ENCODE assay signal across 5 fruit fly cellular contexts in the genomic region with DNA sequence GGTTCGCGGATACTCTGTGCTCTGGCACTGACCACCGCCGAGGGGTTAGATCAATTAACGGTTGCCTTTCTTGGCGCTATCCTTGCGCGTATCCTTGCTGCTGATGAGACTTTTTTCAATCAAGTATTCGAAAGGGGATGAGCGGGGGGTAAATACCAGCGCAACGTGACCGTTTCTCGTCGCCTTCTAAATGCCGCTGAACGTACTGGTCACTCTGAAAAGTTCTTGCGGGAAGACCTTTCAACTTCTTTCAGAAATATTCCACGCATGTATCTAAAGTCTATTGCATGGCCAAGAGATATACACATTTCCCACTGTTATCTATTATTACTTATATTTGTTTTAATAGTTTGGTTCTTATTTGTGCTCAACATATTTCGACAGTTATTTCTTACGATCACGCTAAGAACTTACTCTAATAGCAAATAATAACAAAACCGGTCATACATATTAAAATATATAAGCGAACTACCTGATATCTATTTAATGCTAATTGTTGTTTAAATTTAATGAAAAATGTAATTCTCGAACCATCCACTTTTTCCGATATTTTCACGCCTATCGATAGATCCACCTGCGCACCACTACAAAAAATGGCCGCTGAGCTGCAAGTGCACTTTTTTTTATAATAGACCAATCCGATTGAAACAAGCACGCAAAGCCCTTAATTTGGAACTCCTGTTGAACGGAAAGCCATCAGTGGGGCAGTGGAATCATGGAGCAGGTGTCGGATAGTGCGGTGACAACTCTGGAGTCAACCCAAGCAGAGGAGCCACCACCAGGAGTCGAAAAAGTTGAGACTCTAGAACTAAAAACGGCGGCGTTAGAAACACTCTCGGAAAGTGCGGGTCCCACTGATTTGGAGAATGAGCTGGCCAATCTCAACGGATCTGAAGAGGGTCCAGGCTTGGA.
TF ChIP-seq lines count a peak whose summit lies in the region.

Gene CG3634, minus strand, starts transcription at position 185 of the 912 bp plus-strand sequence.
Gene HIPP1, plus strand, starts transcription at position 582 of the 912 bp plus-strand sequence.

- peak; percentile 2 for TF ChIP-seq CTCF in whole organism, embryonic (GFP tag; optimal IDR thresholded peaks at IDR 0.05; lab: Kevin White, UChicago)

TF ChIP-seq in whole organism, adult, 20 proteins besides CTCF, POLR2A, EP300 and RAD21:
- TF ChIP-seq tj (GFP tag; optimal IDR thresholded peaks at IDR 0.05; lab: Kevin White, UChicago): peak; percentile 25
- peak; percentile 6 for TF ChIP-seq Mnt (GFP tag; optimal IDR thresholded peaks at IDR 0.05; lab: Kevin White, UChicago)
- TF ChIP-seq cic (GFP tag; optimal IDR thresholded peaks at IDR 0.05; lab: Kevin White, UChicago): no peak
- TF ChIP-seq CG12768 (GFP tag; optimal IDR thresholded peaks at IDR 0.05; lab: Kevin White, UChicago): no peak
- peak; percentile 16 for TF ChIP-seq CG11617 (GFP tag; optimal IDR thresholded peaks at IDR 0.05; lab: Kevin White, UChicago)
- TF ChIP-seq CG14711 (tag; optimal IDR thresholded peaks at IDR 0.05; lab: Kevin White, UChicago): peak; percentile 48

TF ChIP-seq in whole organism, embryonic, 481 proteins besides CTCF, POLR2A, EP300 and RAD21 (continues in another document):
- TF ChIP-seq CG13287 (GFP tag; IDR thresholded peaks at IDR 0.05; lab: Robert Waterston, UW; ENCODE audit: partially characterized antibody): peak; percentile 75
- peak; percentile 85 for TF ChIP-seq CG9797 (GFP tag; optimal IDR thresholded peaks at IDR 0.05; lab: Kevin White, UChicago)
- TF ChIP-seq CG6689 (GFP tag; IDR thresholded peaks at IDR 0.05; lab: Robert Waterston, UW): 0 out of 2 replicates have a peak, but pooled peaks have one; percentile 5
- peak; percentile 50 for TF ChIP-seq CG2712 (tag; optimal IDR thresholded peaks at IDR 0.05; lab: Kevin White, UChicago)
- TF ChIP-seq Dp (GFP tag; optimal IDR thresholded peaks at IDR 0.05; lab: Kevin White, UChicago): peak; percentile 35
- TF ChIP-seq CG11456 (GFP tag; IDR thresholded peaks at IDR 0.05; lab: Robert Waterston, UW): 0 out of 3 replicates have a peak, but pooled peaks have one; percentile 14
- peak; percentile 24 for TF ChIP-seq Hsf (GFP tag; optimal IDR thresholded peaks at IDR 0.05; lab: Kevin White, UChicago)
- peak; percentile 45 for TF ChIP-seq Ets97D (GFP tag; optimal IDR thresholded peaks at IDR 0.05; lab: Kevin White, UChicago)
- TF ChIP-seq Bgb (GFP tag; IDR thresholded peaks at IDR 0.05; lab: Robert Waterston, UW; ENCODE audit: partially characterized antibody): peak; percentile 41; the same call in 1 of the 2 replicates
- TF ChIP-seq nerfin-1 (tag; optimal IDR thresholded peaks at IDR 0.05; lab: Kevin White, UChicago): peak; percentile 48
- peak; percentile 71 for TF ChIP-seq CG2116 (GFP tag; optimal IDR thresholded peaks at IDR 0.05; lab: Kevin White, UChicago)
- peak; percentile 36 for TF ChIP-seq CG2120 (GFP tag; optimal IDR thresholded peaks at IDR 0.05; lab: Kevin White, UChicago)
- TF ChIP-seq NC2α (GFP tag; optimal IDR thresholded peaks at IDR 0.05; lab: Kevin White, UChicago): no peak
- peak; percentile 73 for TF ChIP-seq CG34224 (GFP tag; IDR thresholded peaks at IDR 0.05; lab: Robert Waterston, UW; ENCODE audit: partially characterized antibody)
- peak; percentile 70 for TF ChIP-seq amos (GFP tag; IDR thresholded peaks at IDR 0.05; lab: Robert Waterston, UW; ENCODE audit: partially characterized antibody)
- peak; percentile 97 for TF ChIP-seq phol (tag; optimal IDR thresholded peaks at IDR 0.05; lab: Kevin White, UChicago)

TF ChIP-seq in whole organism, prepupa, 60 proteins besides CTCF, POLR2A, EP300 and RAD21:
- TF ChIP-seq CG1621 (tag; optimal IDR thresholded peaks at IDR 0.05; lab: Kevin White, UChicago) (peak; percentile 60), CG3032 (tag; optimal IDR thresholded peaks at IDR 0.05; lab: Kevin White, UChicago) (peak; percentile 10), esn (GFP tag; optimal IDR thresholded peaks at IDR 0.05; lab: Kevin White, UChicago) (peak; percentile 37), fd85E (GFP tag; optimal IDR thresholded peaks at IDR 0.05; lab: Kevin White, UChicago) (no peak)

TF ChIP-seq in whole organism, pupa, 21 proteins besides CTCF, POLR2A, EP300 and RAD21:
- no peak for TF ChIP-seq CG8301 (tag; optimal IDR thresholded peaks at IDR 0.05; lab: Kevin White, UChicago)
- TF ChIP-seq CG4496 (GFP tag; IDR thresholded peaks at IDR 0.05; lab: Robert Waterston, UW): 0 out of 3 replicates have a peak, but pooled peaks have one; percentile 25

TF ChIP-seq in whole organism, wandering third instar larva, 38 proteins besides CTCF, POLR2A, EP300 and RAD21:
- TF ChIP-seq Jra (GFP tag; optimal IDR thresholded peaks at IDR 0.05; lab: Kevin White, UChicago): no peak
- peak; percentile 34 for TF ChIP-seq Myc (optimal IDR thresholded peaks at IDR 0.05; lab: Kevin White, UChicago)
